Worm (Caenorhabditis elegans): Measurements from ENCODE around the gene F55B12.2.

- TF ChIP-seq C08G9.2 (tag; optimal IDR thresholded peaks at IDR 0.05), result no peak
- no peak for TF ChIP-seq fkh-6 (tag; optimal IDR thresholded peaks at IDR 0.05)
- no peak for TF ChIP-seq tbx-7 (tag; optimal IDR thresholded peaks at IDR 0.05)
- no peak for TF ChIP-seq odd-2 (tag; optimal IDR thresholded peaks at IDR 0.05)
- TF ChIP-seq ceh-9 (tag; optimal IDR thresholded peaks at IDR 0.05), result no peak
- no peak for TF ChIP-seq Y22D7AL.16 (tag; optimal IDR thresholded peaks at IDR 0.05)
These were observed 8.3 kb downstream of the F55B12.2 start for ce11 chrV:13808462-13808867.
